Worm (Caenorhabditis elegans) whole organism, young adult: ENCODE results near the gene R03G8.6.
A peak's percentile ranks its signal among the peaks of the same experiment; 100 is the strongest.

Experiments
- B0261.1 ChIP-seq: sonication (generic microtip); optimal IDR thresholded peaks from 2 replicates; lab custom pipeline; 2016; ENCODE audit warnings: mild to moderate bottlenecking, missing genetic modification characterization, moderate library complexity, missing compliant biosample characterization
- B0336.3 ChIP-seq: fragments of 200-800 bp; sonication (Bioruptor generic); IDR thresholded peaks from 2 replicates; pipeline ENCODE4 v1.3.6; 2022; ENCODE audit warnings: missing genetic modification characterization, missing compliant biosample characterization
- F23B12.7 ChIP-seq: sonication (generic microtip); optimal IDR thresholded peaks from 2 replicates; lab custom pipeline; 2017; ENCODE audit warnings: missing genetic modification characterization, mild to moderate bottlenecking, missing compliant biosample characterization, antibody characterized with exemption, moderate library complexity; ENCODE audit not compliant: insufficient read depth
- F49E8.2 ChIP-seq: sonication (generic microtip); optimal IDR thresholded peaks from 3 replicates; lab custom pipeline; 2017; ENCODE audit warnings: missing genetic modification characterization, mild to moderate bottlenecking, missing compliant biosample characterization, antibody characterized with exemption, moderate library complexity; ENCODE audit not compliant: insufficient read depth
- F55B11.4 ChIP-seq: sonication (generic microtip); optimal IDR thresholded peaks from 2 replicates; lab custom pipeline; 2016; ENCODE audit warnings: missing compliant biosample characterization, missing genetic modification characterization, borderline replicate concordance; ENCODE audit not compliant: insufficient read depth
- K12H6.12 ChIP-seq: fragments of 200-800 bp; sonication (Bioruptor generic); optimal IDR thresholded peaks from 2 replicates; lab custom pipeline; 2018; ENCODE audit warnings: mild to moderate bottlenecking, missing genetic modification characterization, missing compliant biosample characterization
- T07F8.4 ChIP-seq: sonication (generic microtip); optimal IDR thresholded peaks from 2 replicates; lab custom pipeline; 2016; ENCODE audit warnings: mild to moderate bottlenecking, missing genetic modification characterization, moderate library complexity, missing compliant biosample characterization
- Y53G8AR.9 ChIP-seq: fragments of 200-800 bp; sonication (Bioruptor generic); conservative IDR thresholded peaks from 2 replicates; pipeline ENCODE4 v1.3.6; 2022; ENCODE audit warnings: missing genetic modification reagents, missing genetic modification characterization, missing compliant biosample characterization
- aptf-3 ChIP-seq: fragments of 200-800 bp; sonication (Bioruptor generic); IDR thresholded peaks from 2 replicates; pipeline ENCODE4 v1.3.6; 2022; ENCODE audit warnings: missing genetic modification characterization, missing compliant biosample characterization
- athp-1 ChIP-seq: sonication (generic microtip); optimal IDR thresholded peaks from 2 replicates; lab custom pipeline; 2017; ENCODE audit warnings: mild to moderate bottlenecking, missing genetic modification characterization, missing compliant biosample characterization
- bed-1 ChIP-seq: fragments of 200-800 bp; sonication (Bioruptor generic); IDR thresholded peaks from 2 replicates; pipeline ENCODE4 v1.3.6; 2022; ENCODE audit warnings: missing genetic modification reagents, missing genetic modification characterization, missing compliant biosample characterization
- bed-2 ChIP-seq: fragments of 200-800 bp; sonication (Bioruptor generic); IDR thresholded peaks from 2 replicates; pipeline ENCODE4 v1.3.6; 2022; ENCODE audit warnings: missing genetic modification reagents, missing genetic modification characterization, missing compliant biosample characterization
- cebp-2 ChIP-seq: fragments of 200-800 bp; sonication (Bioruptor generic); IDR thresholded peaks from 2 replicates; pipeline ENCODE4 v1.3.6; 2022; ENCODE audit warnings: missing genetic modification characterization, missing compliant biosample characterization
- ceh-27 ChIP-seq: fragments of 200-800 bp; sonication (Bioruptor generic); optimal IDR thresholded peaks from 2 replicates; lab custom pipeline; 2018; ENCODE audit warnings: mild to moderate bottlenecking, missing genetic modification characterization, moderate library complexity, missing compliant biosample characterization
- ceh-58 ChIP-seq: fragments of 200-800 bp; sonication (Bioruptor generic); IDR thresholded peaks from 2 replicates; pipeline ENCODE4 v1.3.6; 2022; ENCODE audit warnings: missing genetic modification characterization, missing compliant biosample characterization
- chd-7 ChIP-seq: sonication (generic microtip); optimal IDR thresholded peaks from 2 replicates; lab custom pipeline; 2016; ENCODE audit warnings: mild to moderate bottlenecking, missing genetic modification characterization, moderate library complexity, missing compliant biosample characterization
- dox-1 ChIP-seq: fragments of 200-800 bp; sonication (Bioruptor generic); IDR thresholded peaks from 2 replicates; pipeline ENCODE4 v1.3.6; 2022; ENCODE audit warnings: missing genetic modification reagents, missing genetic modification characterization, missing compliant biosample characterization
- egl-44 ChIP-seq: fragments of 200-800 bp; sonication (Bioruptor generic); IDR thresholded peaks from 2 replicates; pipeline ENCODE4 v1.3.6; 2022; ENCODE audit warnings: missing genetic modification reagents, missing genetic modification characterization, missing compliant biosample characterization
- hlh-12 ChIP-seq: sonication (generic microtip); optimal IDR thresholded peaks from 2 replicates; lab custom pipeline; 2016; ENCODE audit warnings: missing genetic modification characterization, missing compliant biosample characterization
- hlh-26 ChIP-seq: fragments of 200-800 bp; sonication (Bioruptor generic); conservative IDR thresholded peaks from 2 replicates; pipeline ENCODE4 v1.3.6; 2022; ENCODE audit warnings: missing genetic modification reagents, missing genetic modification characterization, missing compliant biosample characterization
- lin-26 ChIP-seq: fragments of 200-800 bp; sonication (Bioruptor generic); IDR thresholded peaks from 2 replicates; pipeline ENCODE4 v1.3.6; 2022; ENCODE audit warnings: missing genetic modification reagents, missing genetic modification characterization, missing compliant biosample characterization
- lin-40 ChIP-seq: sonication (generic microtip); optimal IDR thresholded peaks from 2 replicates; lab custom pipeline; 2016; ENCODE audit warnings: missing genetic modification characterization, mild to moderate bottlenecking, missing compliant biosample characterization, missing genotype, missing genetic modification reagents
- lir-1 ChIP-seq: fragments of 200-800 bp; sonication (Bioruptor generic); conservative IDR thresholded peaks from 2 replicates; pipeline ENCODE4 v1.3.6; 2022; ENCODE audit warnings: missing genetic modification reagents, missing genetic modification characterization, missing compliant biosample characterization
- madf-3 ChIP-seq: fragments of 200-800 bp; sonication (Bioruptor generic); IDR thresholded peaks from 2 replicates; pipeline ENCODE4 v1.3.6; 2022; ENCODE audit warnings: missing genetic modification reagents, missing genetic modification characterization, missing compliant biosample characterization
- mcd-1 ChIP-seq: fragments of 200-800 bp; sonication (Bioruptor generic); IDR thresholded peaks from 2 replicates; pipeline ENCODE4 v1.3.6; 2022; ENCODE audit warnings: missing genetic modification reagents, missing genetic modification characterization, missing compliant biosample characterization
- mes-4 ChIP-seq: sonication (generic microtip); optimal IDR thresholded peaks from 2 replicates; lab custom pipeline; 2016; ENCODE audit warnings: missing genotype, missing genetic modification characterization, missing compliant biosample characterization
- mxl-1 ChIP-seq: sonication (generic microtip); optimal IDR thresholded peaks from 2 replicates; lab custom pipeline; 2016; ENCODE audit warnings: missing genetic modification characterization, missing compliant biosample characterization
- nfya-1 ChIP-seq: sonication (generic microtip); optimal IDR thresholded peaks from 2 replicates; lab custom pipeline; 2017; ENCODE audit warnings: antibody characterized with exemption, missing compliant biosample characterization, missing genetic modification characterization, borderline replicate concordance; ENCODE audit not compliant: insufficient read depth
- nfyb-1 ChIP-seq: fragments of 200-800 bp; sonication (Bioruptor generic); IDR thresholded peaks from 2 replicates; pipeline ENCODE4 v1.3.6; 2022; ENCODE audit warnings: missing genetic modification reagents, missing genetic modification characterization, missing compliant biosample characterization
- nhr-120 ChIP-seq: fragments of 200-800 bp; sonication (Bioruptor generic); IDR thresholded peaks from 2 replicates; pipeline ENCODE4 v1.3.6; 2022; ENCODE audit warnings: missing genetic modification characterization, missing compliant biosample characterization
- nhr-179 ChIP-seq: sonication (generic microtip); optimal IDR thresholded peaks from 2 replicates; lab custom pipeline; 2016; ENCODE audit warnings: mild to moderate bottlenecking, missing genetic modification characterization, missing compliant biosample characterization
- nhr-80 ChIP-seq: sonication (generic microtip); optimal IDR thresholded peaks from 2 replicates; lab custom pipeline; 2016; ENCODE audit warnings: missing genetic modification characterization, missing compliant biosample characterization
- nhr-90 ChIP-seq: sonication (generic microtip); optimal IDR thresholded peaks from 2 replicates; lab custom pipeline; 2016; ENCODE audit warnings: missing genotype, mild to moderate bottlenecking, missing genetic modification characterization, missing compliant biosample characterization
- rpc-1 ChIP-seq, 2 experiments: fragments of 150-350 bp in 1 of 2; sonication (generic microtip) in 1 of 2; optimal IDR thresholded peaks; 2 replicates each; lab custom pipeline; 2014 to 2018; ENCODE audit warnings: missing biosample characterization in 1 of 2, missing genetic modification characterization in 1 of 2, missing genetic modification reagents in 1 of 2, missing genotype in 1 of 2
- snpc-1.1 ChIP-seq: sonication (generic microtip); optimal IDR thresholded peaks from 2 replicates; lab custom pipeline; 2017; ENCODE audit warnings: missing genetic modification characterization, mild to moderate bottlenecking, missing compliant biosample characterization, antibody characterized with exemption, moderate library complexity, missing genotype, missing genetic modification reagents; ENCODE audit not compliant: insufficient read depth
- snpc-1.3 ChIP-seq: sonication (generic microtip); optimal IDR thresholded peaks from 2 replicates; lab custom pipeline; 2017; ENCODE audit warnings: missing genetic modification characterization, mild to moderate bottlenecking, missing compliant biosample characterization, antibody characterized with exemption, moderate library complexity, missing genotype, missing genetic modification reagents; ENCODE audit not compliant: insufficient read depth
- snpc-4 ChIP-seq, 5 experiments: fragments of 150-350 bp in 1 of 5; sonication (generic microtip) in 4 of 5; optimal IDR thresholded peaks; 2 replicates each; lab custom pipeline; 2014 to 2018; ENCODE audit warnings: missing genetic modification characterization in 5 of 5, missing biosample characterization in 3 of 5, antibody characterized with exemption in 2 of 5, mild to moderate bottlenecking in 2 of 5, missing compliant biosample characterization in 2 of 5, missing genotype in 2 of 5, moderate library complexity in 2 of 5, missing genetic modification reagents in 1 of 5
- tbx-9 ChIP-seq: sonication (generic microtip); optimal IDR thresholded peaks from 2 replicates; lab custom pipeline; 2016; ENCODE audit warnings: borderline replicate concordance, missing genetic modification characterization, inconsistent platforms, missing compliant biosample characterization
- zfh-2 ChIP-seq: fragments of 200-800 bp; sonication (Bioruptor generic); conservative IDR thresholded peaks from 2 replicates; pipeline ENCODE4 v1.3.6; 2022; ENCODE audit warnings: missing genetic modification reagents, missing genetic modification characterization, missing compliant biosample characterization
- zim-3 ChIP-seq: sonication (generic microtip); optimal IDR thresholded peaks from 2 replicates; lab custom pipeline; 2017; ENCODE audit warnings: mild to moderate bottlenecking, missing genetic modification characterization, moderate library complexity, missing compliant biosample characterization
- ztf-18 ChIP-seq: sonication (generic microtip); optimal IDR thresholded peaks from 2 replicates; lab custom pipeline; 2016; ENCODE audit warnings: missing genotype, mild to moderate bottlenecking, missing genetic modification characterization, missing compliant biosample characterization
- ztf-26 ChIP-seq: sonication (generic microtip); optimal IDR thresholded peaks from 2 replicates; lab custom pipeline; 2017; ENCODE audit warnings: missing genetic modification characterization, missing compliant biosample characterization
- ztf-28 ChIP-seq: fragments of 200-800 bp; sonication (Bioruptor generic); IDR thresholded peaks from 2 replicates; pipeline ENCODE4 v1.3.6; 2022; ENCODE audit warnings: missing genetic modification reagents, missing genetic modification characterization, missing compliant biosample characterization
- ztf-3 ChIP-seq: fragments of 200-800 bp; sonication (Bioruptor generic); optimal IDR thresholded peaks from 2 replicates; lab custom pipeline; 2018; ENCODE audit warnings: mild to moderate bottlenecking, missing genetic modification characterization, missing compliant biosample characterization

Gene R03G8.6

DNA sequence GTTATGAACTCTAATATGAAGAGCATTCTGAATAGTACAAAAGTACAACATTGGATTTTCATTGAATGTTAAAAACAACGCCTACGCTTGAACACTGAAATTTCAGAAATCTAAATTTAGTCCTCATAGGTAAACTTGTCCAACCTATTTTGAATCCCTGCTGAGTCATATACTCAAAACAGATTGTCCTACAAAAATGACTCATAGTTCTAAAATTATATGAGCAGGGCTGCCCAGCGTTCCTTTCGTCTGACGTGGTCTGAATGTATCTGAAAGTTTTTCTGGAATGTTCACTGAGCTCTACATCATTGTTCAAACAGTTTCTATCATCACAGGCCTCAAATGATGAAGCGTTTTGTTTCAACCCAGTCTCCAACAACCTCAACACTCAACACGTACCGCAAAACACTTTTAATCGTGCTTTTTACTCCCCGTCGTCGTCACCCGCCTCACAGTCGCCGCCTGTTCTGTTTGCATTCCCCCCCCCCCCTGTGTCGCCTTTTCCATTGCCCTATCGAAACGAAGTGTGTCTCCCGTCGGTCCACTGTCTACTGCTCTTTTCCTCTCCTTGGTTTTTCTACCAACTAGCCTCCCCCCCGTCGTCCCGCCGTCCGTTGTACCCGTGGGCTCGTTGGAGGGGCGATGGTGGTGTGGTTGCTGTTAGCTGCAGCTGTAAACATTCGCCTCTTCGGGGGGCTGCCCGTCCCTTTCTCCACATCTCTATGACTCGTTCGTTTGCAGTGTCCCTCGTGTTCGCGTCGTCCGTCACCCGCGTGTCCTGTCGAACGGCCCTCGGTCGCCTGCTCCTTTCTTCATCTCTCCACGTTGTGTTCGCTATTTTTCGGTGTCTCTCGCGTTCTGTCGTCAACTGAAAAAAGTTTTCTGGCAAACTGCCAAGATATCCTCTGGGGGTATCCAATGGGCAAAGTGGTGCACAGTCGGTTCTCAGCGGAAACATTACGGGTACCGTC lies 43.7 kb upstream of the R03G8.6 start (continued):
- TF ChIP-seq snpc-1.3 (tag; lab: Kevin White, UChicago): no peak
- TF ChIP-seq lin-40 (tag; lab: Kevin White, UChicago): peak; percentile 60
- no peak for TF ChIP-seq hlh-12 (tag; lab: Kevin White, UChicago)
- no peak for TF ChIP-seq tbx-9 (tag; lab: Kevin White, UChicago)
- TF ChIP-seq Y53G8AR.9 (GFP tag; lab: Robert Waterston, UW): 0 out of 2 replicates have a peak, but pooled peaks have one; percentile 14
- TF ChIP-seq T07F8.4 (tag; lab: Kevin White, UChicago): peak; percentile 2
- TF ChIP-seq cebp-2: no peak; the same call in 1 of the 2 replicates
- peak; percentile 13 for TF ChIP-seq nhr-90 (tag; lab: Kevin White, UChicago)
- TF ChIP-seq F55B11.4 (tag; lab: Kevin White, UChicago): no peak
- TF ChIP-seq mes-4 (tag; lab: Kevin White, UChicago): no peak
- TF ChIP-seq nhr-179 (tag; lab: Kevin White, UChicago): no peak
- TF ChIP-seq ztf-3 (GFP tag; lab: Kevin White, UChicago): no peak
- TF ChIP-seq rpc-1 (optimal IDR thresholded peaks at IDR 0.05; lab: Kevin White, UChicago): no peak
- no peak for TF ChIP-seq rpc-1 (tag; optimal IDR thresholded peaks at IDR 0.05; lab: Kevin White, UChicago)
- TF ChIP-seq chd-7: peak; percentile 47
- 0 out of 2 replicates have a peak, but pooled peaks have one; percentile 34 for TF ChIP-seq aptf-3
- no peak for TF ChIP-seq snpc-4 (GFP tag; optimal IDR thresholded peaks at IDR 0.05; lab: Kevin White, UChicago)
- TF ChIP-seq snpc-4 (tag; optimal IDR thresholded peaks at IDR 0.05; lab: Kevin White, UChicago): peak in 3 of 4 experiments; percentile 9 to 42 (median 10)
- TF ChIP-seq K12H6.12: peak; percentile 46
- TF ChIP-seq F23B12.7 (tag; lab: Kevin White, UChicago): peak; percentile 18
- no peak for TF ChIP-seq B0261.1 (tag; lab: Kevin White, UChicago)
- TF ChIP-seq B0336.3 (GFP tag; lab: Robert Waterston, UW): peak; percentile 80; the same call in 1 of the 2 replicates
- TF ChIP-seq bed-1: no peak
- no peak for TF ChIP-seq athp-1 (tag; lab: Kevin White, UChicago)
- TF ChIP-seq nhr-120: no peak
- no peak for TF ChIP-seq F49E8.2 (tag; lab: Kevin White, UChicago)
- no peak for TF ChIP-seq snpc-1.1 (tag; lab: Kevin White, UChicago)
- TF ChIP-seq egl-44 (GFP tag; lab: Robert Waterston, UW): no peak; the same call in 1 of the 2 replicates
- TF ChIP-seq ztf-26 (tag; lab: Kevin White, UChicago): peak; percentile 12
- peak; percentile 55 for TF ChIP-seq zim-3 (tag; lab: Kevin White, UChicago)
- peak; percentile 92 for TF ChIP-seq nhr-80 (tag; lab: Kevin White, UChicago)
- TF ChIP-seq lin-26 (GFP tag; lab: Robert Waterston, UW): 0 out of 2 replicates have a peak, but pooled peaks have one; percentile 26
- TF ChIP-seq lir-1: peak; percentile 45; the same call in 1 of the 2 replicates
- TF ChIP-seq ceh-58 (GFP tag; lab: Robert Waterston, UW): no peak
- TF ChIP-seq mcd-1 (GFP tag; lab: Robert Waterston, UW): peak; percentile 66
- no peak for TF ChIP-seq nfya-1 (tag; lab: Kevin White, UChicago)
- no peak for TF ChIP-seq hlh-26 (GFP tag; lab: Robert Waterston, UW)
- peak; percentile 99 for TF ChIP-seq zfh-2 (GFP tag; lab: Robert Waterston, UW)
- no peak for TF ChIP-seq ztf-28
- no peak for TF ChIP-seq mxl-1
- TF ChIP-seq nfyb-1 (GFP tag; lab: Robert Waterston, UW): peak; percentile 78; the same call in 1 of the 2 replicates
- TF ChIP-seq ceh-27: peak; percentile 23
- peak; percentile 83 for TF ChIP-seq dox-1 (GFP tag; lab: Robert Waterston, UW)
- no peak for TF ChIP-seq bed-2 (GFP tag; lab: Robert Waterston, UW)
- TF ChIP-seq madf-3 (GFP tag; lab: Robert Waterston, UW): 0 out of 2 replicates have a peak, but pooled peaks have one; percentile 47
- peak; percentile 45 for TF ChIP-seq ztf-18 (tag; lab: Kevin White, UChicago)
